Fruit fly (Drosophila melanogaster): ENCODE measurements around the gene CG15025.

Gene CG15025

dm6 chr3R:19490996-19491395 lies at the start of gene CG15025 (continued):
- TF ChIP-seq zen2 (GFP tag; IDR thresholded peaks at IDR 0.05; ENCODE audit: partially characterized antibody) (no peak), amos (GFP tag; IDR thresholded peaks at IDR 0.05; ENCODE audit: partially characterized antibody) (peak; percentile 61), CG10565 (GFP tag; optimal IDR thresholded peaks at IDR 0.05) (no peak), pzg (GFP tag; optimal IDR thresholded peaks at IDR 0.05) (no peak), CG2712 (tag; optimal IDR thresholded peaks at IDR 0.05) (peak; percentile 37), bigmax (GFP tag; optimal IDR thresholded peaks at IDR 0.05) (no peak), NC2β (GFP tag; optimal IDR thresholded peaks at IDR 0.05) (no peak), knrl (GFP tag; IDR thresholded peaks at IDR 0.05; ENCODE audit: partially characterized antibody) (peak; percentile 64; the same call in 2 of the 3 replicates), z (GFP tag; IDR thresholded peaks at IDR 0.05) (no peak), CG15514 (GFP tag; optimal IDR thresholded peaks at IDR 0.05) (no peak), CG8359 (GFP tag; optimal IDR thresholded peaks at IDR 0.05; ENCODE audit: borderline replicate concordance) (no peak), Lim3 (GFP tag; IDR thresholded peaks at IDR 0.05) (no peak), CG7963 (GFP tag; IDR thresholded peaks at IDR 0.05; ENCODE audit: partially characterized antibody) (peak; percentile 35; the same call in 1 of the 3 replicates), Optix (GFP tag; IDR thresholded peaks at IDR 0.05) (no peak), zen (tag; optimal IDR thresholded peaks at IDR 0.05) (no peak), CG9876 (GFP tag; optimal IDR thresholded peaks at IDR 0.05) (peak; percentile 56), ash1 (GFP tag; optimal IDR thresholded peaks at IDR 0.05) (no peak), Dref (GFP tag; IDR thresholded peaks at IDR 0.05) (no peak), CG10959 (GFP tag; IDR thresholded peaks at IDR 0.05) (no peak), CG2202 (tag; optimal IDR thresholded peaks at IDR 0.05) (no peak), CG30020 (tag; optimal IDR thresholded peaks at IDR 0.05) (no peak), bbx (GFP tag; IDR thresholded peaks at IDR 0.05; ENCODE audit: partially characterized antibody) (peak; percentile 59; the same call in 1 of the 2 replicates), Doc2 (GFP tag; IDR thresholded peaks at IDR 0.05) (no peak), ap (GFP tag; IDR thresholded peaks at IDR 0.05) (no peak), crp (GFP tag; optimal IDR thresholded peaks at IDR 0.05) (peak in 1 of 2 experiments; percentile 42), Awh (GFP tag; IDR thresholded peaks at IDR 0.05) (no peak), vvl (GFP tag; IDR thresholded peaks at IDR 0.05) (peak; percentile 30; the same call in 1 of the 2 replicates), CG5953 (GFP tag; IDR thresholded peaks at IDR 0.05) (no peak), pita (GFP tag; optimal IDR thresholded peaks at IDR 0.05) (no peak), org-1 (GFP tag; optimal IDR thresholded peaks at IDR 0.05) (no peak), Spps (tag; optimal IDR thresholded peaks at IDR 0.05) (no peak), Elba2 (GFP tag; optimal IDR thresholded peaks at IDR 0.05) (no peak), CG14050 (GFP tag; IDR thresholded peaks at IDR 0.05) (no peak), kni (GFP tag; optimal IDR thresholded peaks at IDR 0.05) (no peak), shn (GFP tag; optimal IDR thresholded peaks at IDR 0.05) (no peak), CG1233 (GFP tag; optimal IDR thresholded peaks at IDR 0.05) (no peak), stwl (tag; optimal IDR thresholded peaks at IDR 0.05) (peak; percentile 97), Sin3A (optimal IDR thresholded peaks at IDR 0.05) (no peak), Mes4 (GFP tag; optimal IDR thresholded peaks at IDR 0.05) (no peak), Hr3 (GFP tag; optimal IDR thresholded peaks at IDR 0.05) (no peak), eyg (GFP tag; optimal IDR thresholded peaks at IDR 0.05) (no peak), Med (GFP tag) (no peak), gt (GFP tag; IDR thresholded peaks at IDR 0.05) (no peak), CG42726 (GFP tag; IDR thresholded peaks at IDR 0.05; ENCODE audit: partially characterized antibody) (peak; percentile 77), CG7786 (GFP tag; optimal IDR thresholded peaks at IDR 0.05) (no peak), Blimp-1 (GFP tag; optimal IDR thresholded peaks at IDR 0.05) (no peak), Neu2 (GFP tag; optimal IDR thresholded peaks at IDR 0.05; ENCODE audit: borderline replicate concordance) (no peak), Mrtf (GFP tag; IDR thresholded peaks at IDR 0.05) (no peak), odd (GFP tag; optimal IDR thresholded peaks at IDR 0.05) (no peak), CG4328 (GFP tag; optimal IDR thresholded peaks at IDR 0.05) (no peak), Asciz (GFP tag; optimal IDR thresholded peaks at IDR 0.05) (no peak)

Data from whole organism, embryonic.